Fruit fly (Drosophila melanogaster) whole organism, prepupa: ENCODE data around the gene ctrip.

Experiments used
- Blimp-1 ChIP-seq: fragments of 200-800 bp; sonication (Bioruptor generic); optimal IDR thresholded peaks from 3 replicates; lab custom pipeline; 2017; ENCODE audit warnings: missing biosample characterization, missing genetic modification characterization, mild to moderate bottlenecking, moderate library complexity, missing genetic modification reagents
- CG11902 ChIP-seq: fragments of 200-800 bp; sonication (Bioruptor generic); optimal IDR thresholded peaks from 3 replicates; lab custom pipeline; 2016; ENCODE audit warnings: missing biosample characterization, missing genetic modification characterization
- CG15336 ChIP-seq: fragments of 200-800 bp; sonication (Bioruptor generic); IDR thresholded peaks from 2 replicates; pipeline ENCODE4 v1.3.6; 2022; ENCODE audit warnings: missing biosample characterization, missing genetic modification characterization
- CG1621 ChIP-seq: fragments of 200-800 bp; sonication (Bioruptor generic); optimal IDR thresholded peaks from 3 replicates; lab custom pipeline; 2018; ENCODE audit warnings: missing biosample characterization, mild to moderate bottlenecking, missing genetic modification characterization
- CG16779 ChIP-seq: fragments of 200-800 bp; sonication (Bioruptor generic); optimal IDR thresholded peaks from 3 replicates; lab custom pipeline; 2017; ENCODE audit warnings: missing biosample characterization, mild to moderate bottlenecking, missing genetic modification characterization
- CG3032 ChIP-seq: fragments of 200-800 bp; optimal IDR thresholded peaks from 2 replicates; lab custom pipeline; 2019; ENCODE audit warnings: missing biosample characterization, mild to moderate bottlenecking, missing genetic modification characterization, moderate library complexity
- CG31627 ChIP-seq: fragments of 200-800 bp; sonication (Bioruptor generic); optimal IDR thresholded peaks from 3 replicates; lab custom pipeline; 2016; ENCODE audit warnings: missing biosample characterization, missing genetic modification characterization
- CG32006 ChIP-seq: fragments of 200-800 bp; sonication (Bioruptor generic); optimal IDR thresholded peaks from 3 replicates; lab custom pipeline; 2017; ENCODE audit warnings: missing biosample characterization, mild to moderate bottlenecking, missing genetic modification characterization
- CG3919 ChIP-seq: fragments of 200-800 bp; sonication (Bioruptor generic); optimal IDR thresholded peaks from 3 replicates; lab custom pipeline; 2016; ENCODE audit warnings: missing biosample characterization, missing genetic modification characterization
- CG4318 ChIP-seq: fragments of 200-800 bp; sonication (Bioruptor generic); optimal IDR thresholded peaks from 3 replicates; lab custom pipeline; 2017; ENCODE audit warnings: missing biosample characterization, mild to moderate bottlenecking, missing genetic modification characterization
- CG6163 ChIP-seq: fragments of 200-800 bp; sonication (Bioruptor generic); IDR thresholded peaks from 3 replicates; pipeline ENCODE4 v1.3.6; 2022; ENCODE audit warnings: missing biosample characterization, missing genetic modification characterization
- CG6276 ChIP-seq: fragments of 200-800 bp; sonication (Bioruptor generic); optimal IDR thresholded peaks from 2 replicates; lab custom pipeline; 2017; ENCODE audit warnings: missing biosample characterization, mild to moderate bottlenecking, missing genetic modification characterization
- CG6808 ChIP-seq: fragments of 200-800 bp; sonication (Bioruptor generic); optimal IDR thresholded peaks from 3 replicates; lab custom pipeline; 2017; ENCODE audit warnings: missing biosample characterization, missing genetic modification characterization, mild to moderate bottlenecking, moderate library complexity, missing genetic modification reagents
- CG6854 ChIP-seq: fragments of 200-800 bp; sonication (Bioruptor generic); optimal IDR thresholded peaks from 2 replicates; lab custom pipeline; 2017; ENCODE audit warnings: missing biosample characterization, mild to moderate bottlenecking, missing genetic modification characterization
- CG7368 ChIP-seq: fragments of 200-800 bp; sonication (Bioruptor generic); optimal IDR thresholded peaks from 3 replicates; lab custom pipeline; 2016; ENCODE audit warnings: missing biosample characterization, missing genetic modification characterization
- CG8119 ChIP-seq: fragments of 200-800 bp; sonication (Bioruptor generic); IDR thresholded peaks from 3 replicates; pipeline ENCODE4 v1.3.6; 2022; ENCODE audit warnings: missing biosample characterization, missing genetic modification characterization
- Eip75B ChIP-seq: fragments of 200-800 bp; sonication (Bioruptor generic); optimal IDR thresholded peaks from 3 replicates; lab custom pipeline; 2016; ENCODE audit warnings: missing biosample characterization, missing genetic modification characterization
- Eip78C ChIP-seq: fragments of 200-800 bp; sonication (Bioruptor generic); peaks from one replicate; lab custom pipeline; 2016; ENCODE audit warnings: missing biosample characterization, missing genetic modification characterization
- Hr39 ChIP-seq: fragments of 200-800 bp; sonication (Bioruptor generic); optimal IDR thresholded peaks from 2 replicates; lab custom pipeline; 2016; ENCODE audit warnings: missing biosample characterization, missing genetic modification characterization
- OdsH ChIP-seq: fragments of 200-800 bp; sonication (Bioruptor generic); optimal IDR thresholded peaks from 3 replicates; lab custom pipeline; 2016; ENCODE audit warnings: missing biosample characterization, missing genetic modification characterization
- Smox ChIP-seq: fragments of 200-800 bp; sonication (Bioruptor generic); optimal IDR thresholded peaks from 3 replicates; lab custom pipeline; 2016; ENCODE audit warnings: missing biosample characterization, missing genetic modification characterization
- Sox102F ChIP-seq: fragments of 200-800 bp; sonication (Bioruptor generic); optimal IDR thresholded peaks from 2 replicates; lab custom pipeline; 2016; ENCODE audit warnings: missing biosample characterization, mild to moderate bottlenecking, missing genetic modification characterization
- Sox15 ChIP-seq: fragments of 200-800 bp; sonication (Bioruptor generic); optimal IDR thresholded peaks from 3 replicates; lab custom pipeline; 2016; ENCODE audit warnings: missing biosample characterization, missing genetic modification characterization
- achi ChIP-seq: fragments of 200-800 bp; sonication (Bioruptor generic); optimal IDR thresholded peaks from 3 replicates; lab custom pipeline; 2016; ENCODE audit warnings: missing biosample characterization, missing genetic modification characterization
- dac ChIP-seq: fragments of 200-800 bp; sonication (Bioruptor generic); optimal IDR thresholded peaks from 2 replicates; lab custom pipeline; 2017; ENCODE audit warnings: missing biosample characterization, mild to moderate bottlenecking, missing genetic modification characterization
- dsx ChIP-seq: fragments of 200-800 bp; optimal IDR thresholded peaks from 3 replicates; lab custom pipeline; 2019; ENCODE audit warnings: missing biosample characterization, mild to moderate bottlenecking, missing genetic modification characterization, moderate library complexity; ENCODE audit not compliant: poor library complexity, severe bottlenecking
- fkh ChIP-seq: fragments of 200-800 bp; sonication (Bioruptor generic); optimal IDR thresholded peaks from 3 replicates; lab custom pipeline; 2017; ENCODE audit warnings: missing biosample characterization, mild to moderate bottlenecking, missing genetic modification characterization, moderate library complexity
- lz ChIP-seq: fragments of 200-800 bp; sonication (Bioruptor generic); optimal IDR thresholded peaks from 3 replicates; lab custom pipeline; 2016; ENCODE audit warnings: missing biosample characterization, missing genetic modification characterization
- net ChIP-seq: fragments of 200-800 bp; sonication (Bioruptor generic); optimal IDR thresholded peaks from 3 replicates; lab custom pipeline; 2016; ENCODE audit warnings: missing biosample characterization, missing genetic modification characterization
- salr ChIP-seq, 2 experiments: fragments of 200-800 bp; sonication (Bioruptor generic); optimal IDR thresholded peaks; 3 replicates each; lab custom pipeline; 2016 to 2018; ENCODE audit warnings: missing biosample characterization in 2 of 2, missing genetic modification characterization in 2 of 2, mild to moderate bottlenecking in 1 of 2
- spab ChIP-seq: fragments of 200-800 bp; sonication (Bioruptor generic); optimal IDR thresholded peaks from 2 replicates; lab custom pipeline; 2017; ENCODE audit warnings: missing biosample characterization, mild to moderate bottlenecking, missing genetic modification characterization, missing genetic modification reagents
- svp ChIP-seq: fragments of 200-800 bp; sonication (Bioruptor generic); peaks from one replicate; lab custom pipeline; 2016; ENCODE audit warnings: missing biosample characterization, missing genetic modification characterization

The ctrip gene

DNA sequence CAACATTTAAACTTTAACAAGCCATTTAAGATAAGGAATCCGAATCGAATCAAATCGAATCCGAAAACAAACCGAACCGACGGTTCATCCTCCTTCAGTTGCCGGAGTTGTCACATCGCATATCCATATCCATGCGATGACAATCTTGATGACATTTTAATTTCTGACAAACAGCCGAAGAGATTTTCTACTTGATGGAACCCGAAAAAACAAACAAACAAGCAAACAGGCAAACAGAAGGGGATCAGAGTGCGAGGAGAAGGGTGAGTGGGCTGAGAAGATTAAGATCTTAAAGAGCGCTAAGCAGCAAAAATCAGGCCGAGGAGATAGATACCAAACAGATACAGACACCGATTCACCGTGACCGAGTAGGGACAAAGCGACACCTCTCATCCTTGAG lies 49.2 kb upstream of the ctrip start:
- TF ChIP-seq Blimp-1 (GFP tag; lab: Kevin White, UChicago) (no peak), fkh (GFP tag; lab: Kevin White, UChicago) (peak; percentile 59), CG3032 (tag; lab: Kevin White, UChicago) (no peak)
- TF ChIP-seq, all 60 proteins: peak for 1

DNA sequence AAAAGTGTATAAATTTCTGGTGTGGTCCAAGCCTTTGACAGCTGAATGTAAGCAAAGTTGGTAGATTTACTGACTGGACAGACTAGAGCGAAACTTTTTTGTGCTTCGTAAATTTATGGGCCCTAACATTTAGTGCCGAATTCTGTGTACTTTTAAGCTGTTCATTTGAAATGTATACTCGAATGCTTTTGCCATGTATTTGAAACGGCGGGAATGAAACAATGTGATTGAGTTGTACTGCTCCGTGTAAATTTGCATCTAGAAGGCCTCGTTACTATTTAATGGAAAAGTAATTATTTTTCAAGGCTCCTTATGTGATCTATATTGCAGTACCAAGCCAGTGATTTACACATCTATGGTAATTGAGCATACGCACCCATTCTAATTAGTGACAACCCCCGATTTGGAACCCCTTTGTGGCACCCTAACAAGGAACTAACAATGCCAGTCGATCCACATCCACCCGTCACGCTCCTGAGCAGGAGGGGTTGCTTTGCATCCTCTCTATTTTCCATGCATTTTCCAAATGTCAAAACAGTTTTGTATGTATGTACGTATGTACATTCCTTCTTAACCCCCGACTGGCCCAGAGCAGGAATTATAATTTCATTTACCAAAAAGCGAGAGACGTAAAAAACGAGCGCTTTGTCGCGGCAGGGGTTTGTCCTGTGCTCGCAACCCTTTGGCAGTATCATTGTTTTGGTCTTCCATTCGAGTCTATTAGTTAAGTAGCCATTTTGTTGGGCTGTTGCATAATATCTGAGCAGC lies 46.8 kb upstream of the ctrip start:
- TF ChIP-seq spab (GFP tag; lab: Kevin White, UChicago) (no peak), OdsH (no peak), CG11902 (no peak), Hr39 (GFP tag; lab: Kevin White, UChicago) (no peak), CG15336 (no peak), dac (GFP tag; lab: Kevin White, UChicago) (no peak), CG3919 (GFP tag; lab: Kevin White, UChicago) (no peak), Sox102F (GFP tag; lab: Kevin White, UChicago) (no peak), CG16779 (tag; lab: Kevin White, UChicago) (no peak), CG6854 (no peak), CG1621 (tag; lab: Kevin White, UChicago) (no peak), lz (no peak), CG6808 (GFP tag; lab: Kevin White, UChicago) (no peak), Eip75B (GFP tag; lab: Kevin White, UChicago) (no peak), CG4318 (GFP tag; lab: Kevin White, UChicago) (no peak), CG6276 (no peak)

DNA sequence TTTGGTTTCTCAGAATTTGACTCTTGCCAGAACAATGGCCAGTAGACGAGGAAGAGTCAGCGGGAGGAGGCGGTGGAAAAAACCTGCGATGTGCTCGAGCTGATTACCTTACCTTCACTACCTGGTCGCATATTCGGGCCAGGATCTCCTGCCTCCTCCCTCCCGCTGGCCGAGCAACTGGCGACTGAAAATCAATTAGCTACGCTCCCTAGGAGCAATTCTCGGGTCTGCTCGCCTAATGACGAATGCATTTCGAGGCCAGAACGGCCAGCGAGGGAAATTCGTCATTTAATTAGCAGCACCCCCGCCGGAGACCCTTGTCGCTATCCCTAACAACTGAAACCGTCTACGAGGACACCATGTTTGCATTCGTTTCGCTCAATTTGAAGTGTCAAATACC lies 46.1 kb upstream of the ctrip start:
- TF ChIP-seq Smox (GFP tag; lab: Kevin White, UChicago), result no peak
- no peak for TF ChIP-seq CG6854
- TF ChIP-seq Hr39 (GFP tag; lab: Kevin White, UChicago), result no peak
- peak; percentile 31 for TF ChIP-seq svp (GFP tag; lab: Kevin White, UChicago)
- no peak for TF ChIP-seq Sox15 (GFP tag; lab: Kevin White, UChicago)
- TF ChIP-seq achi (GFP tag; lab: Kevin White, UChicago), result no peak
- no peak for TF ChIP-seq lz
- no peak for TF ChIP-seq net (GFP tag; lab: Kevin White, UChicago)

DNA sequence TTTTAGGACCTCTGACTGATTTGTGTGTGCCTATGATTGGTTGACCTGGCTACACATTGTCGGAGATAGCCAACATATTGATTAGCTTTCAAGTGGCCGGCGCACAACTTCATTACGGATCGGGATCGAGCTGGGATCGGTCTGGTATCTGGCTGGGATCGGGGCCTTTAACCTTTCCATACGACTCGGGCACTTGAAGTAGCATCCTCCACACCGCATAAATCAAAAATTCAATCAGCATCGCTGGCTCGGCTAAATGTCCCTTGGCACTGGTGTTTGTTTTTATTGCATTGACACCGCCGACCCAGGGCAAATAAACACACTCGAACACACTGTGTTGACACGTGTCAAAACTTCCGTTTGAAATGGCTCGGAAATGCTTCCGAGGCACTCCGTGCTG lies 43.8 kb upstream of the ctrip start:
- no peak for TF ChIP-seq CG3032 (tag; lab: Kevin White, UChicago)
- TF ChIP-seq CG8119 (GFP tag; lab: Robert Waterston, UW), result no peak
- no peak for TF ChIP-seq CG31627 (GFP tag; lab: Kevin White, UChicago)
- no peak for TF ChIP-seq CG3919 (GFP tag; lab: Kevin White, UChicago)
- no peak for TF ChIP-seq Blimp-1 (GFP tag; lab: Kevin White, UChicago)
- TF ChIP-seq CG6163 (GFP tag; lab: Robert Waterston, UW), result no peak
- TF ChIP-seq CG32006 (GFP tag; lab: Kevin White, UChicago), result no peak
- no peak for TF ChIP-seq Sox102F (GFP tag; lab: Kevin White, UChicago)
- TF ChIP-seq net (GFP tag; lab: Kevin White, UChicago), result no peak
- TF ChIP-seq salr (GFP tag; optimal IDR thresholded peaks at IDR 0.05; lab: Kevin White, UChicago), result no peak

DNA sequence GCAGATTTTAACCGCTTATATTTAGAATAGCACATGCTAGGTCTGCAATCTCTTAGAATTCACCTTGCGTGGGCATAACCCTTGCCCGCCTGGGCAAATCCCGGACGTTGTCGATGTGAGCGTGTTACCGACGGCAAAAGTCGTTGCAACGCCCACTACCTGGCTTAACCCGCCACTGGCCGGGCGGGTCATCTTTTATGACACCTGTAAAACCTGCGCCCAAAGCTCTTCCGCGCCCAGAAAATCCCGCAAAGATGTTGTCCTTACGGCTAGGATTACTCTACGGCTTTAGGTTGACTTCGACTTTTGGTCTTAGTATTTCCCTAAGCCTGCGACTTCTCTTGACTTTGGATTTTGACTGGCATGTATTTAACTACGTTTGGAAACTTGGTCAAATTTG lies 42.3 kb upstream of the ctrip start:
- no peak for TF ChIP-seq Hr39 (GFP tag; lab: Kevin White, UChicago)
- TF ChIP-seq dsx (GFP tag; lab: Kevin White, UChicago), result no peak
- TF ChIP-seq CG7368 (GFP tag; lab: Kevin White, UChicago), result no peak
- TF ChIP-seq Eip78C (GFP tag; lab: Kevin White, UChicago), result no peak
